Worm (Caenorhabditis elegans) whole organism, late embryonic: ENCODE results near the gene T21B6.3.
A peak's percentile ranks its signal among the peaks of the same experiment; 100 is the strongest.

Experiments
- K02D7.2 ChIP-seq: sonication (generic microtip); optimal IDR thresholded peaks from 2 replicates; lab custom pipeline; 2017; ENCODE audit warnings: mild to moderate bottlenecking, missing genetic modification characterization, missing compliant biosample characterization
- T23F11.4 ChIP-seq: fragments of 200-800 bp; sonication (Bioruptor generic); optimal IDR thresholded peaks from 2 replicates; lab custom pipeline; 2018; ENCODE audit warnings: mild to moderate bottlenecking, missing genetic modification characterization, missing compliant biosample characterization
- fkh-10 ChIP-seq: fragments of 150-350 bp; optimal IDR thresholded peaks from 2 replicates; lab custom pipeline; 2014; ENCODE audit warnings: missing biosample characterization, missing genetic modification reagents, missing genetic modification characterization
- fkh-6 ChIP-seq: sonication (generic microtip); optimal IDR thresholded peaks from 2 replicates; lab custom pipeline; 2016; ENCODE audit warnings: missing genetic modification characterization, missing compliant biosample characterization
- hlh-30 ChIP-seq: sonication (generic microtip); optimal IDR thresholded peaks from 2 replicates; lab custom pipeline; 2017; ENCODE audit warnings: antibody characterized with exemption, missing genetic modification characterization, missing compliant biosample characterization; ENCODE audit not compliant: insufficient read depth
- lin-11 ChIP-seq: fragments of 200-800 bp; sonication (Bioruptor generic); optimal IDR thresholded peaks from 2 replicates; lab custom pipeline; 2018; ENCODE audit warnings: mild to moderate bottlenecking, missing genetic modification characterization, missing compliant biosample characterization
- nfya-1 ChIP-seq: sonication (generic microtip); optimal IDR thresholded peaks from 2 replicates; lab custom pipeline; 2017; ENCODE audit warnings: missing genetic modification characterization, mild to moderate bottlenecking, missing compliant biosample characterization, antibody characterized with exemption, moderate library complexity
- npax-4 ChIP-seq: sonication (generic microtip); optimal IDR thresholded peaks from 2 replicates; lab custom pipeline; 2016; ENCODE audit warnings: missing genetic modification characterization, missing compliant biosample characterization
- pha-4 ChIP-seq: fragments of 150-350 bp; optimal IDR thresholded peaks from 2 replicates; lab custom pipeline; 2018; ENCODE audit warnings: missing biosample characterization, missing genetic modification reagents, missing genetic modification characterization
- pqm-1 ChIP-seq: sonication (generic microtip); optimal IDR thresholded peaks from 2 replicates; lab custom pipeline; 2016; ENCODE audit warnings: missing genetic modification characterization, missing compliant biosample characterization
- unc-55 ChIP-seq: sonication (generic microtip); optimal IDR thresholded peaks from 2 replicates; lab custom pipeline; 2017; ENCODE audit warnings: missing biosample characterization, missing genetic modification reagents, missing genetic modification characterization
- zip-5 ChIP-seq: sonication (generic microtip); optimal IDR thresholded peaks from 2 replicates; lab custom pipeline; 2016; ENCODE audit warnings: missing genetic modification characterization, missing compliant biosample characterization

ce11 chrX:10900952-10901351 is 47.8 kb downstream of the T21B6.3 start:
- no peak for TF ChIP-seq zip-5 (tag; lab: Kevin White, UChicago)
- no peak for TF ChIP-seq lin-11 (tag; lab: Kevin White, UChicago)
- peak; percentile 31 for TF ChIP-seq T23F11.4
- no peak for TF ChIP-seq K02D7.2 (tag; lab: Kevin White, UChicago)
- no peak for TF ChIP-seq npax-4 (tag; lab: Kevin White, UChicago)
- no peak for TF ChIP-seq fkh-6 (tag; lab: Kevin White, UChicago)
- no peak for TF ChIP-seq pha-4 (tag; lab: Kevin White, UChicago)
- no peak for TF ChIP-seq hlh-30 (tag; lab: Kevin White, UChicago)
- no peak for TF ChIP-seq pqm-1 (tag; lab: Kevin White, UChicago)
- peak; percentile 71 for TF ChIP-seq unc-55 (GFP tag; lab: Kevin White, UChicago)
- TF ChIP-seq fkh-10 (GFP tag; lab: Kevin White, UChicago) = no peak
- TF ChIP-seq nfya-1 = peak; percentile 57
